Worm (Caenorhabditis elegans) whole organism, L4/young adult: ENCODE data around the gene C33F10.8.

Experiments used
- W03F9.2 ChIP-seq: fragments of 150-350 bp; optimal IDR thresholded peaks from 2 replicates; lab custom pipeline; 2014; ENCODE audit warnings: missing biosample characterization, missing genetic modification characterization
- dao-5 ChIP-seq: sonication (generic microtip); optimal IDR thresholded peaks from 2 replicates; lab custom pipeline; 2016; ENCODE audit warnings: missing genotype, missing genetic modification characterization, moderate library complexity, missing compliant biosample characterization
- him-1 ChIP-seq: sonication (generic microtip); optimal IDR thresholded peaks from 2 replicates; lab custom pipeline; 2016; ENCODE audit warnings: missing genotype, missing genetic modification reagents, missing genetic modification characterization, missing compliant biosample characterization

The C33F10.8 gene

DNA sequence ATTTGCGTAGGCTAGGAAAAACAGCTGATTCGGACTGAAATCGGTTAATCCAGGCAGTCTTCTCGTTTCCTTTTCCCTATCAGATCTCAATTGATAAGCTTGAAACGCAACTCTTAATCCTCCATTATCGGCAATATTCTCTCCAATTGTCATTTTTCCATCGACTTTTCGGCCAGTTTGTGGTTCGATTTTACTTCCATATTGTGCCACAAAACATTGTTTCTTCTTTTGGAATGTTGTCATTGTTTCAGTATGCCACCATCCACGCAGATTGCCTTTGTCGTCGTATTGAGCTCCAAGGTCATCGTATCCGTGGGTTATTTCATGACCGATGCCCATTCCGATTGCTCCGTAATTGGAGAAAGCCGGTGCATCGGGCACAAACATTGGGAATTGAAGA, 49.2 kb downstream of the C33F10.8 start:
- TF ChIP-seq him-1 (tag; lab: Kevin White, UChicago) (no peak), W03F9.2 (tag; lab: Kevin White, UChicago) (no peak), dao-5 (tag; lab: Kevin White, UChicago) (no peak)

ce11 chrII:4773891-4774432, 51.1 kb downstream of the C33F10.8 start, which contains the start of the genes F26G1.9 and F26G1.10:
F26G1.9 (minus strand) TSS chrII:4773991.
F26G1.10 (plus strand) TSS chrII:4774382.
- TF ChIP-seq W03F9.2 (tag; lab: Kevin White, UChicago) = no peak
